Fruit fly (Drosophila melanogaster) whole organism, prepupa: Measurements from ENCODE around the gene t-cup.

Source experiments
- CG10669 ChIP-seq: fragments of 200-800 bp; sonication (Bioruptor generic); optimal IDR thresholded peaks from 3 replicates; lab custom pipeline; 2018; ENCODE audit warnings: missing biosample characterization, mild to moderate bottlenecking, missing genetic modification characterization, moderate library complexity
- CG11902 ChIP-seq: fragments of 200-800 bp; sonication (Bioruptor generic); optimal IDR thresholded peaks from 3 replicates; lab custom pipeline; 2016; ENCODE audit warnings: missing biosample characterization, missing genetic modification characterization
- CG16779 ChIP-seq: fragments of 200-800 bp; sonication (Bioruptor generic); optimal IDR thresholded peaks from 3 replicates; lab custom pipeline; 2017; ENCODE audit warnings: missing biosample characterization, mild to moderate bottlenecking, missing genetic modification characterization
- CG34406 ChIP-seq: fragments of 200-800 bp; sonication (Bioruptor generic); optimal IDR thresholded peaks from 3 replicates; lab custom pipeline; 2016; ENCODE audit warnings: missing biosample characterization, missing genetic modification characterization
- CG7368 ChIP-seq: fragments of 200-800 bp; sonication (Bioruptor generic); optimal IDR thresholded peaks from 3 replicates; lab custom pipeline; 2016; ENCODE audit warnings: missing biosample characterization, missing genetic modification characterization
- CG8119 ChIP-seq: fragments of 200-800 bp; sonication (Bioruptor generic); IDR thresholded peaks from 3 replicates; pipeline ENCODE4 v1.3.6; 2022; ENCODE audit warnings: missing biosample characterization, missing genetic modification characterization
- CG8319 ChIP-seq: fragments of 200-800 bp; sonication (Bioruptor generic); optimal IDR thresholded peaks from 3 replicates; lab custom pipeline; 2016; ENCODE audit warnings: missing biosample characterization, missing genetic modification characterization
- Eip78C ChIP-seq: fragments of 200-800 bp; sonication (Bioruptor generic); peaks from one replicate; lab custom pipeline; 2016; ENCODE audit warnings: missing biosample characterization, missing genetic modification characterization
- Met ChIP-seq: fragments of 200-800 bp; sonication (Bioruptor generic); optimal IDR thresholded peaks from 3 replicates; lab custom pipeline; 2016; ENCODE audit warnings: missing biosample characterization, missing genetic modification characterization
- achi ChIP-seq: fragments of 200-800 bp; sonication (Bioruptor generic); optimal IDR thresholded peaks from 3 replicates; lab custom pipeline; 2016; ENCODE audit warnings: missing biosample characterization, missing genetic modification characterization
- eg ChIP-seq: fragments of 200-800 bp; sonication (Bioruptor generic); IDR thresholded peaks from 3 replicates; pipeline ENCODE4 v1.3.6; 2022; ENCODE audit warnings: missing biosample characterization, missing genetic modification characterization
- spab ChIP-seq: fragments of 200-800 bp; sonication (Bioruptor generic); optimal IDR thresholded peaks from 2 replicates; lab custom pipeline; 2017; ENCODE audit warnings: missing biosample characterization, mild to moderate bottlenecking, missing genetic modification characterization, missing genetic modification reagents
- svp ChIP-seq: fragments of 200-800 bp; sonication (Bioruptor generic); peaks from one replicate; lab custom pipeline; 2016; ENCODE audit warnings: missing biosample characterization, missing genetic modification characterization

- TF ChIP-seq CG8319 (GFP tag; lab: Kevin White, UChicago) (no peak), Met (no peak), CG16779 (no peak), spab (no peak), Eip78C (GFP tag; lab: Kevin White, UChicago) (no peak), CG10669 (GFP tag; lab: Kevin White, UChicago) (no peak), CG7368 (GFP tag; lab: Kevin White, UChicago) (no peak), eg (GFP tag; lab: Robert Waterston, UW) (no peak), achi (GFP tag; lab: Kevin White, UChicago) (no peak), CG8119 (no peak), CG11902 (no peak), CG34406 (GFP tag; lab: Kevin White, UChicago) (no peak), svp (GFP tag; lab: Kevin White, UChicago) (no peak)
These were observed 23.6 kb downstream of the t-cup start for dm6 chr2L:12473583-12473982.
